Worm (Caenorhabditis elegans): ENCODE measurements around the gene nhr-255.

The nhr-255 gene

DNA sequence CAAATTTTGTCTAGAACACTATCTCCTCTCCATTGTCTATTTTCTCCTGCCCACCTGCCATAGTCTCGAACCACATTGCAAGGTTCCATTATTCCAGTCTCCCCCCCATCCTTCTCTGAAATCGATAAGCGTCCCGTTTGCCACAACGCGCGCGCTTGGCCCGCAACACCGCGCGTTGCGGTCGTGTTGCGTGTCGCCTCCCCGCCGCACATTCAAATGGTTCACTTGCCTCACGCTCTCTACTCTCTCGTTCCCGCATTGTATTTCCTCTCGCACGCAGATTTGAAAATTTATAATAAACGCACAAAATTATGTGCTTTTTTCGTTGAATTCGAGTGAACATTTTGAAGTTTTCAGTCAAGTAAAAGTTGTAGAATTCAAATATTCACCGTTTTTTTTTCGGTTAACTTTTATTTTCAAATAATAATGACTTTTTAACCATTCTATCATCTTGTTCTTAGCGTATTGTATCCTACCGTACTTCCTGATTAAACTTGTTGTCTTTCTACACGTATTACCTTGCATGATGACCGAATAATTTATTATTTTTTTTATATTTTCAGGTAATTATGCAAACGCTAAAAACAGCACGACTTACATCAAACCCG, 16.7 kb upstream of the nhr-255 start, which contains the start of gene lin-15B:
Gene lin-15B (plus strand): TSS at position 558 of the 608 bp plus-strand sequence.
- peak; percentile 19 for TF ChIP-seq sdc-2 (tag; optimal IDR thresholded peaks at IDR 0.05)
- peak; percentile 16 for TF ChIP-seq syd-9 (tag; optimal IDR thresholded peaks at IDR 0.05)
- TF ChIP-seq rnt-1 (tag; optimal IDR thresholded peaks at IDR 0.05), result peak; percentile 25
- no peak for TF ChIP-seq elt-2 (tag; optimal IDR thresholded peaks at IDR 0.05)
- no peak for TF ChIP-seq ceh-9 (tag; optimal IDR thresholded peaks at IDR 0.05)
- TF ChIP-seq ceh-34 (tag; optimal IDR thresholded peaks at IDR 0.05), result peak; percentile 7
- no peak for TF ChIP-seq zip-5 (tag; optimal IDR thresholded peaks at IDR 0.05)
- TF ChIP-seq ceh-31 (tag; optimal IDR thresholded peaks at IDR 0.05), result peak; percentile 58

- no peak for TF ChIP-seq ceh-19 (GFP tag; optimal IDR thresholded peaks at IDR 0.05)
- TF ChIP-seq che-1 (tag; optimal IDR thresholded peaks at IDR 0.05), result no peak
- no peak for TF ChIP-seq sox-4 (tag; optimal IDR thresholded peaks at IDR 0.05)
- no peak for TF ChIP-seq ceh-24 (tag; optimal IDR thresholded peaks at IDR 0.05)
- TF ChIP-seq unc-3 (GFP tag; conservative IDR thresholded peaks at IDR 0.05), result no peak
- no peak for TF ChIP-seq unc-3 (tag; optimal IDR thresholded peaks at IDR 0.05)
- TF ChIP-seq ttx-3 (tag; optimal IDR thresholded peaks at IDR 0.05), result no peak
- no peak for TF ChIP-seq ets-4 (tag; optimal IDR thresholded peaks at IDR 0.05)
- TF ChIP-seq unc-86 (tag; optimal IDR thresholded peaks at IDR 0.05), result no peak
- TF ChIP-seq hlh-8 (tag; optimal IDR thresholded peaks at IDR 0.05), result no peak
- TF ChIP-seq sox-2 (GFP tag; IDR thresholded peaks at IDR 0.05), result no peak
- no peak for TF ChIP-seq gmeb-2 (tag; optimal IDR thresholded peaks at IDR 0.05)
- no peak for TF ChIP-seq ref-2 (tag; optimal IDR thresholded peaks at IDR 0.05)
- no peak for TF ChIP-seq ceh-14 (tag; optimal IDR thresholded peaks at IDR 0.05)
- TF ChIP-seq hlh-30 (tag; optimal IDR thresholded peaks at IDR 0.05; ENCODE audit: insufficient read depth), result no peak
These were observed 12.1 kb upstream of the nhr-255 start for ce11 chrX:15730342-15730741.

DNA sequence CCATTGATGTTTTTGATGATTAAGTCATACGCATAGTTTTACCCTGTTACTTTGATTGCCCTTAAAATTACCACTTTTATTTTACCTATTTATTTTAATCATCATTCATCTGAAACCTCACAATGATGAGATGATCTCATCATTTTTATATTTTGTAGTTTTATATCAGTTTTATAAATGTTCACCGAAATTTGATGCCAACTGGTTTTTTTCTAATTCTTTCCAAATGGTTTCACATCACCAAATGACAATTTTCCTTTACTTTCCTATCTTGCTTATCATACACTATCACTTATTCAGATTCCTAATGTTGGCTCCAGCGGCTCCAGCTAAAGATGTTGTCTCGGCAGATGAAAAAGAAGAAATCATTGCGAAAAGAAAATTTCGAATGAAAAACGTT, 10.7 kb upstream of the nhr-255 start, which contains the start of gene lin-15A:
Gene lin-15A (plus strand): TSS at position 301 of the 400 bp plus-strand sequence.
- TF ChIP-seq ceh-6 (GFP tag; optimal IDR thresholded peaks at IDR 0.05) (no peak), madf-2 (tag; optimal IDR thresholded peaks at IDR 0.05) (no peak), nfya-1 (tag; optimal IDR thresholded peaks at IDR 0.05) (no peak), F13H6.1 (tag; optimal IDR thresholded peaks at IDR 0.05) (no peak), elt-4 (tag; optimal IDR thresholded peaks at IDR 0.05) (no peak), hlh-30 (tag; optimal IDR thresholded peaks at IDR 0.05; ENCODE audit: insufficient read depth) (no peak), ceh-18 (tag; optimal IDR thresholded peaks at IDR 0.05) (no peak), ttx-3 (tag; optimal IDR thresholded peaks at IDR 0.05) (no peak), fkh-6 (tag; optimal IDR thresholded peaks at IDR 0.05) (no peak), odd-2 (tag; optimal IDR thresholded peaks at IDR 0.05) (no peak), lin-11 (tag; optimal IDR thresholded peaks at IDR 0.05) (no peak), ceh-22 (tag; optimal IDR thresholded peaks at IDR 0.05) (no peak)

- peak; percentile 63 for TF ChIP-seq ceh-48 (tag; optimal IDR thresholded peaks at IDR 0.05)
- TF ChIP-seq pros-1 (tag; optimal IDR thresholded peaks at IDR 0.05), result no peak
- TF ChIP-seq sdc-2 (tag; optimal IDR thresholded peaks at IDR 0.05), result peak; percentile 98
- no peak for TF ChIP-seq ahr-1 (tag; optimal IDR thresholded peaks at IDR 0.05)
- peak; percentile 16; the same call in 1 of the 2 replicates for TF ChIP-seq sox-2 (GFP tag; IDR thresholded peaks at IDR 0.05)
- no peak for TF ChIP-seq K09A11.1 (tag; optimal IDR thresholded peaks at IDR 0.05; ENCODE audit: insufficient read depth)
- peak; percentile 31 for TF ChIP-seq ceh-31 (tag; optimal IDR thresholded peaks at IDR 0.05)
- no peak for TF ChIP-seq odd-2 (tag; optimal IDR thresholded peaks at IDR 0.05)
- no peak for TF ChIP-seq ttx-3 (tag; optimal IDR thresholded peaks at IDR 0.05)
- TF ChIP-seq nfya-1 (tag; optimal IDR thresholded peaks at IDR 0.05), result peak; percentile 41
- peak; percentile 21 for TF ChIP-seq dve-1 (tag; optimal IDR thresholded peaks at IDR 0.05)
These were observed 6.0 kb upstream of the nhr-255 start for ce11 chrX:15736419-15736818.
